Worm (Caenorhabditis elegans): ENCODE measurements around the gene clec-181.
A peak's percentile ranks its signal among the peaks of the same experiment; 100 is the strongest.

ce11 chrIV:8611886-8612542, 16.1 kb downstream of the clec-181 start, which contains the start of the genes F42A9.17 and cyp-33E2:
- TF ChIP-seq ceh-90 (tag; optimal IDR thresholded peaks at IDR 0.05): no peak
- TF ChIP-seq elt-2 (tag; optimal IDR thresholded peaks at IDR 0.05): peak; percentile 60
